Worm (Caenorhabditis elegans) whole organism, L2 larva: ENCODE measurements around the gene D1079.1.

Experiments used
- C34F6.9 ChIP-seq: fragments of 150-350 bp; optimal IDR thresholded peaks from 2 replicates; lab custom pipeline; 2014; ENCODE audit warnings: missing biosample characterization, missing genetic modification characterization
- F13H6.1 ChIP-seq: sonication (generic microtip); optimal IDR thresholded peaks from 2 replicates; lab custom pipeline; 2016; ENCODE audit warnings: missing genetic modification characterization, missing compliant biosample characterization
- Y55F3AM.14 ChIP-seq: fragments of 200-800 bp; sonication (Bioruptor generic); optimal IDR thresholded peaks from 2 replicates; lab custom pipeline; 2018; ENCODE audit warnings: mild to moderate bottlenecking, missing genetic modification characterization, missing compliant biosample characterization
- ZK546.5 ChIP-seq: sonication (generic microtip); optimal IDR thresholded peaks from 2 replicates; lab custom pipeline; 2017; ENCODE audit warnings: missing biosample characterization, missing genetic modification characterization
- blmp-1 ChIP-seq: sonication (generic microtip); optimal IDR thresholded peaks from 2 replicates; lab custom pipeline; 2017; ENCODE audit warnings: missing genetic modification characterization, mild to moderate bottlenecking, missing compliant biosample characterization, antibody characterized with exemption, moderate library complexity; ENCODE audit not compliant: insufficient read depth
- ceh-82 ChIP-seq: fragments of 150-350 bp; optimal IDR thresholded peaks from 2 replicates; lab custom pipeline; 2014; ENCODE audit warnings: missing biosample characterization, missing genetic modification characterization
- crh-2 ChIP-seq: sonication (generic microtip); optimal IDR thresholded peaks from 2 replicates; lab custom pipeline; 2017; ENCODE audit warnings: missing biosample characterization, missing genetic modification characterization
- egl-27 ChIP-seq: sonication (generic microtip); optimal IDR thresholded peaks from 3 replicates; lab custom pipeline; 2017; ENCODE audit warnings: missing biosample characterization, missing genetic modification reagents, missing genetic modification characterization
- elt-1 ChIP-seq: fragments of 150-350 bp; optimal IDR thresholded peaks from 2 replicates; lab custom pipeline; 2014; ENCODE audit warnings: missing biosample characterization, missing genetic modification characterization
- elt-3 ChIP-seq: sonication (generic microtip); optimal IDR thresholded peaks from 2 replicates; lab custom pipeline; 2017; ENCODE audit warnings: missing biosample characterization, missing genetic modification characterization
- fos-1 ChIP-seq: fragments of 150-350 bp; optimal IDR thresholded peaks from 2 replicates; lab custom pipeline; 2014; ENCODE audit warnings: missing biosample characterization, missing genetic modification characterization
- gmeb-1 ChIP-seq: fragments of 150-350 bp; optimal IDR thresholded peaks from 2 replicates; lab custom pipeline; 2014; ENCODE audit warnings: missing biosample characterization, missing genetic modification characterization
- lin-13 ChIP-seq: fragments of 150-350 bp; optimal IDR thresholded peaks from 2 replicates; lab custom pipeline; 2014; ENCODE audit warnings: missing biosample characterization, missing genetic modification reagents, missing genetic modification characterization
- lsy-2 ChIP-seq, 2 experiments: fragments of 150-350 bp in 1 of 2; sonication (generic microtip) in 1 of 2; optimal IDR thresholded peaks; 2 replicates each; lab custom pipeline; 2014 to 2017; ENCODE audit warnings: missing biosample characterization in 2 of 2, missing genetic modification characterization in 2 of 2
- mbf-1 ChIP-seq: sonication (generic microtip); optimal IDR thresholded peaks from 2 replicates; lab custom pipeline; 2017; ENCODE audit warnings: missing biosample characterization, missing genetic modification characterization
- mdl-1 ChIP-seq, 2 experiments: fragments of 150-350 bp in 1 of 2; sonication (generic microtip) in 1 of 2; optimal IDR thresholded peaks; 2 replicates each; lab custom pipeline; 2017; ENCODE audit warnings: missing biosample characterization in 2 of 2, missing genetic modification characterization in 2 of 2
- nhr-10 ChIP-seq: sonication (generic microtip); optimal IDR thresholded peaks from 2 replicates; lab custom pipeline; 2017; ENCODE audit warnings: missing biosample characterization, missing genetic modification characterization
- nhr-129 ChIP-seq: fragments of 150-350 bp; optimal IDR thresholded peaks from 2 replicates; lab custom pipeline; 2014; ENCODE audit warnings: missing biosample characterization, missing genetic modification characterization
- nhr-21 ChIP-seq: fragments of 150-350 bp; optimal IDR thresholded peaks from 2 replicates; lab custom pipeline; 2014; ENCODE audit warnings: missing biosample characterization, missing genetic modification characterization
- nhr-23 ChIP-seq: fragments of 150-350 bp; optimal IDR thresholded peaks from 2 replicates; lab custom pipeline; 2014; ENCODE audit warnings: missing biosample characterization, missing genetic modification reagents, missing genetic modification characterization
- nhr-237 ChIP-seq: fragments of 150-350 bp; optimal IDR thresholded peaks from 2 replicates; lab custom pipeline; 2014; ENCODE audit warnings: missing biosample characterization, missing genetic modification characterization
- nhr-25 ChIP-seq: fragments of 150-350 bp; sonication (generic microtip); optimal IDR thresholded peaks from 3 replicates; lab custom pipeline; 2014; ENCODE audit warnings: missing biosample characterization, missing genetic modification characterization
- nhr-6 ChIP-seq: fragments of 150-350 bp; optimal IDR thresholded peaks from 2 replicates; lab custom pipeline; 2014; ENCODE audit warnings: missing biosample characterization, missing genetic modification characterization
- nhr-77 ChIP-seq: fragments of 150-350 bp; optimal IDR thresholded peaks from 2 replicates; lab custom pipeline; 2014; ENCODE audit warnings: missing biosample characterization, missing genetic modification characterization
- peb-1 ChIP-seq: fragments of 150-350 bp; optimal IDR thresholded peaks from 2 replicates; lab custom pipeline; 2014; ENCODE audit warnings: missing biosample characterization, missing genetic modification characterization
- sem-4 ChIP-seq: fragments of 150-350 bp; optimal IDR thresholded peaks from 2 replicates; lab custom pipeline; 2014; ENCODE audit warnings: missing biosample characterization, missing genetic modification reagents, missing genetic modification characterization
- sma-3 ChIP-seq: sonication (generic microtip); optimal IDR thresholded peaks from 2 replicates; lab custom pipeline; 2016; ENCODE audit warnings: missing genetic modification reagents, missing genetic modification characterization, missing compliant biosample characterization
- sma-9 ChIP-seq, 2 experiments: fragments of 150-350 bp in 1 of 2; sonication (generic microtip) in 1 of 2; optimal IDR thresholded peaks; 2 replicates each; lab custom pipeline; 2014 to 2016; ENCODE audit warnings: missing genetic modification characterization in 2 of 2, mild to moderate bottlenecking in 1 of 2, missing biosample characterization in 1 of 2, missing compliant biosample characterization in 1 of 2, missing genetic modification reagents in 1 of 2, moderate library complexity in 1 of 2
- snpc-4 ChIP-seq: fragments of 150-350 bp; optimal IDR thresholded peaks from 2 replicates; lab custom pipeline; 2014; ENCODE audit warnings: missing biosample characterization, missing genetic modification characterization
- unc-39 ChIP-seq: fragments of 150-350 bp; optimal IDR thresholded peaks from 2 replicates; lab custom pipeline; 2014; ENCODE audit warnings: missing biosample characterization, missing genetic modification characterization
- unc-55 ChIP-seq: fragments of 150-350 bp; sonication (generic microtip); optimal IDR thresholded peaks from 3 replicates; lab custom pipeline; 2014; ENCODE audit warnings: missing biosample characterization, missing genetic modification reagents, missing genetic modification characterization
- unc-62 ChIP-seq: fragments of 150-350 bp; optimal IDR thresholded peaks from 2 replicates; lab custom pipeline; 2014; ENCODE audit warnings: missing biosample characterization, missing genetic modification reagents, missing genetic modification characterization
- zag-1 ChIP-seq: fragments of 150-350 bp; optimal IDR thresholded peaks from 2 replicates; lab custom pipeline; 2014; ENCODE audit warnings: missing biosample characterization, missing genetic modification characterization
- ztf-11 ChIP-seq: sonication (generic microtip); optimal IDR thresholded peaks from 2 replicates; lab custom pipeline; 2017; ENCODE audit warnings: missing biosample characterization, missing genetic modification characterization
- ztf-4 ChIP-seq: fragments of 150-350 bp; optimal IDR thresholded peaks from 2 replicates; lab custom pipeline; 2014; ENCODE audit warnings: missing biosample characterization, missing genetic modification characterization

D1079.1 gene

DNA sequence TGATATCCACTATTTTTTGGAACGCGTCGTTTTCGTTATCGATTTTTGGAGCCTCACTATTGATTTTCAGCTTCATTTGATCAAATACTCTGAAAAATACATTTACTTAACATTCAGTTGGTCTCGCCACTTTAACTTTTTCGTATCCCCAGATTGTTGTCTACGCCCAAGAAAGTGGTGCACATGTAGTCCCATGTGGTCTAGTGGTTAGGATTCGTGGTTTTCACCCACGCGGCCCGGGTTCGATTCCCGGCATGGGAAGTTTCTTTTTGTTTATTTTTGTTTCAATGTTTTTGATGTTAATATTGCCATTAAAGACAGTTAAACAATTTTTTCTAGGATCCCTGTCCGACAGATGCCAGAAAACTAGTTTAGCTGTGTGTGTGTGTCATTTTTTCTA lies 41.1 kb downstream of the D1079.1 start:
- peak; percentile 41 for TF ChIP-seq gmeb-1 (tag; lab: Kevin White, UChicago)
- peak; percentile 32 for TF ChIP-seq lin-13
- TF ChIP-seq nhr-77 (tag; lab: Kevin White, UChicago), result no peak
- no peak for TF ChIP-seq nhr-25 (tag; lab: Kevin White, UChicago)
- no peak for TF ChIP-seq elt-3 (tag; lab: Kevin White, UChicago)
- no peak for TF ChIP-seq nhr-237 (tag; lab: Kevin White, UChicago)
- TF ChIP-seq nhr-21 (tag; lab: Kevin White, UChicago), result peak; percentile 41
- peak; percentile 45 for TF ChIP-seq egl-27 (tag; lab: Kevin White, UChicago)
- TF ChIP-seq blmp-1 (tag; lab: Kevin White, UChicago), result no peak
- peak; percentile 29 for TF ChIP-seq fos-1
- TF ChIP-seq unc-55 (GFP tag; lab: Kevin White, UChicago), result peak; percentile 62
- peak; percentile 27 for TF ChIP-seq C34F6.9
- TF ChIP-seq ztf-4 (tag; lab: Kevin White, UChicago), result no peak
- peak in 1 of 2 experiments; percentile 51 for TF ChIP-seq mdl-1 (tag; optimal IDR thresholded peaks at IDR 0.05; lab: Kevin White, UChicago)
- TF ChIP-seq sma-9 (GFP tag; optimal IDR thresholded peaks at IDR 0.05; lab: Kevin White, UChicago), result peak; percentile 76
- TF ChIP-seq sma-9 (tag; optimal IDR thresholded peaks at IDR 0.05; lab: Kevin White, UChicago), result no peak
- TF ChIP-seq nhr-6 (tag; lab: Kevin White, UChicago), result no peak
- no peak for TF ChIP-seq Y55F3AM.14 (GFP tag; lab: Kevin White, UChicago)
- TF ChIP-seq F13H6.1 (tag; lab: Kevin White, UChicago), result peak; percentile 55
- peak; percentile 3 for TF ChIP-seq snpc-4 (tag; lab: Kevin White, UChicago)
- peak; percentile 44 for TF ChIP-seq crh-2 (tag; lab: Kevin White, UChicago)
- no peak for TF ChIP-seq nhr-23 (tag; lab: Kevin White, UChicago)
- no peak for TF ChIP-seq mbf-1 (tag; lab: Kevin White, UChicago)
- peak; percentile 70 for TF ChIP-seq nhr-129 (tag; lab: Kevin White, UChicago)
- TF ChIP-seq lsy-2 (tag; optimal IDR thresholded peaks at IDR 0.05; lab: Kevin White, UChicago), result peak in 1 of 2 experiments; percentile 42
- TF ChIP-seq sem-4, result peak; percentile 20
- TF ChIP-seq zag-1 (tag; lab: Kevin White, UChicago), result no peak
- TF ChIP-seq ZK546.5, result no peak

DNA sequence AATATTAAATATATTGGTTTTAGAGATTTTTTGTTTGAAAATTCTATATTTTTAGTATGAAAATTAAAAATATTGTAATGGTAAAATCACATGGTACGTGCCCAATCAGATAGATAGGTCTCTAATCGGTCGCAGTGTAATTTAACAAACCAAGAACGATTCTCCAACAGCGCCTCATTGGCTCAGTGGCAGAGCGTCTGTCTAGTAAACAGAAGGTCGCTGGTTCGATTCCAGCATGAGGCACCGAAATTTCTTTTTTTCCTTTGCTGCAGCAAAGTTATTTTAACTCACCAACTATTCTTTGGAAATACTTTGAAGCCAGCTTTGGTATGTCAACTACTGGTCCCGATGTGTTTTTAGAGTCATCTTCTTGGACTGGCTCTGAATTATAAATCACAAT lies 41.9 kb downstream of the D1079.1 start:
- no peak for TF ChIP-seq mdl-1 (tag; optimal IDR thresholded peaks at IDR 0.05; lab: Kevin White, UChicago)
- no peak for TF ChIP-seq blmp-1 (tag; lab: Kevin White, UChicago)
- peak; percentile 19 for TF ChIP-seq sma-3 (GFP tag; lab: Kevin White, UChicago)
- TF ChIP-seq nhr-25 (tag; lab: Kevin White, UChicago), result no peak
- peak; percentile 52 for TF ChIP-seq sma-9 (GFP tag; optimal IDR thresholded peaks at IDR 0.05; lab: Kevin White, UChicago)
- no peak for TF ChIP-seq sma-9 (tag; optimal IDR thresholded peaks at IDR 0.05; lab: Kevin White, UChicago)
- TF ChIP-seq unc-39 (tag; lab: Kevin White, UChicago), result no peak
- TF ChIP-seq nhr-23 (tag; lab: Kevin White, UChicago), result no peak
- peak; percentile 3 for TF ChIP-seq crh-2 (tag; lab: Kevin White, UChicago)
- TF ChIP-seq ceh-82 (tag; lab: Kevin White, UChicago), result no peak
- TF ChIP-seq unc-62 (GFP tag; lab: Kevin White, UChicago), result no peak
- peak; percentile 17 for TF ChIP-seq C34F6.9
- peak; percentile 38 for TF ChIP-seq fos-1
- peak; percentile 68 for TF ChIP-seq nhr-129 (tag; lab: Kevin White, UChicago)

DNA sequence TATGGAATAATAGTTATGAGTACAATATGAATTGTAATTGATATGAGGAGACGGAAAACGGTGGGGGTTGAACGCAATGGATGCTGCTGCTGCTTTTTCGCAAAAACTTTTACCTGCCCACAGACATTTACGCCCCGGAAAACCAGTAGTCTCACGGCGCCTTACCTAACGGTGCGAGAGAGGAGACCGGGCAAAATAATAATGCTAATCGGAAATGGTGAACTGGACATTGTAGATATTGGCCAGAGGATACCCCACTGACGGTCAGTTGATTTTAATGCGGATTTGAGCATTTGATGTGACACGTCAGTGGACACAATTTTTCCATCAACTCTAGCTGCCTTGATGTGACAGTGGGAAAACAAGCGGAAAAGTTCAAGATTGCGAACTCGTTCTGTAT lies 45.3 kb downstream of the D1079.1 start, which contains the start of gene mltn-13:
TSS of gene mltn-13 (minus strand) at position 101 of the 400 bp plus-strand sequence.
- TF ChIP-seq nhr-10 (tag; lab: Kevin White, UChicago) (no peak), nhr-21 (tag; lab: Kevin White, UChicago) (no peak), egl-27 (tag; lab: Kevin White, UChicago) (no peak)

DNA sequence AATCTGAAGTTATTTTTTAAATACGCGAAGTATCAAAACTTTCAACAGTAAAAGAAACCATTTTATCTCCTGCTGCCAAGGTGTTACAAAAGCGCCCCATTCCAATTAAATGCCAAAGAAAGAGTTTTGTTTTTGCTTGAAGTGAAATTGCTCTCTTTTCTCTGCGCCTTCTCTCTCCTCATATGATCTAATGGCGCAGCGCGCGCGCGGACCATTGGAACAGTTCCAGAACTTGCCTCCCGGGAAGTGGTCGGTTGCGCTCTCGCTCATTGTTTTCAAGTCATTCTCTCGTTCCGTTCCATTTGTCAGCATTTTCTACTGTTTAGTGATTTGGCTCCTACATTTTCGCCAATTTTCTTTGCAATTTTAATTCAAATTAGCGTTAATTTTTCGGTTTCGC lies 49.0 kb downstream of the D1079.1 start:
- no peak for TF ChIP-seq sem-4
- TF ChIP-seq ztf-4 (tag; lab: Kevin White, UChicago), result no peak
- no peak for TF ChIP-seq nhr-77 (tag; lab: Kevin White, UChicago)
- TF ChIP-seq sma-3 (GFP tag; lab: Kevin White, UChicago), result no peak
- TF ChIP-seq peb-1 (tag; lab: Kevin White, UChicago), result no peak
- TF ChIP-seq C34F6.9, result no peak
- no peak for TF ChIP-seq ztf-11
- no peak for TF ChIP-seq ceh-82 (tag; lab: Kevin White, UChicago)
- no peak for TF ChIP-seq mdl-1 (tag; optimal IDR thresholded peaks at IDR 0.05; lab: Kevin White, UChicago)
- no peak for TF ChIP-seq elt-1
